Worm (Caenorhabditis elegans) whole organism, late embryonic: Measurements from ENCODE around the gene dnc-4.

Experiments used
- C08G9.2 ChIP-seq: sonication (generic microtip); optimal IDR thresholded peaks from 2 replicates; lab custom pipeline; 2016; ENCODE audit warnings: mild to moderate bottlenecking, missing genetic modification characterization, moderate library complexity, missing compliant biosample characterization
- F13H6.1 ChIP-seq: sonication (generic microtip); optimal IDR thresholded peaks from 2 replicates; lab custom pipeline; 2016; ENCODE audit warnings: missing genetic modification characterization, missing compliant biosample characterization
- ahr-1 ChIP-seq: sonication (generic microtip); optimal IDR thresholded peaks from 2 replicates; lab custom pipeline; 2016; ENCODE audit warnings: missing genetic modification characterization, missing compliant biosample characterization
- ceh-14 ChIP-seq: sonication (generic microtip); optimal IDR thresholded peaks from 2 replicates; lab custom pipeline; 2016; ENCODE audit warnings: missing genotype, missing genetic modification characterization, missing compliant biosample characterization
- ceh-18 ChIP-seq: sonication (generic microtip); optimal IDR thresholded peaks from 2 replicates; lab custom pipeline; 2016; ENCODE audit warnings: missing genetic modification characterization, missing compliant biosample characterization
- ceh-19 ChIP-seq: fragments of 200-800 bp; sonication (Bioruptor generic); optimal IDR thresholded peaks from 2 replicates; lab custom pipeline; 2018; ENCODE audit warnings: mild to moderate bottlenecking, missing genetic modification characterization, missing compliant biosample characterization
- ceh-2 ChIP-seq: sonication (generic microtip); optimal IDR thresholded peaks from 2 replicates; lab custom pipeline; 2016; ENCODE audit warnings: missing genotype, missing genetic modification characterization, missing compliant biosample characterization
- ceh-31 ChIP-seq: sonication (generic microtip); optimal IDR thresholded peaks from 2 replicates; lab custom pipeline; 2016; ENCODE audit warnings: missing genetic modification characterization, missing compliant biosample characterization
- ceh-34 ChIP-seq: sonication (generic microtip); optimal IDR thresholded peaks from 2 replicates; lab custom pipeline; 2016; ENCODE audit warnings: mild to moderate bottlenecking, missing genetic modification characterization, missing compliant biosample characterization
- ceh-45 ChIP-seq: fragments of 200-800 bp; sonication (Bioruptor generic); IDR thresholded peaks from 2 replicates; pipeline ENCODE4 v1.3.6; 2022; ENCODE audit warnings: missing genetic modification reagents, missing genetic modification characterization, missing compliant biosample characterization
- ceh-9 ChIP-seq: sonication (generic microtip); optimal IDR thresholded peaks from 2 replicates; lab custom pipeline; 2016; ENCODE audit warnings: mild to moderate bottlenecking, missing genetic modification characterization, inconsistent platforms, missing compliant biosample characterization
- dmd-4 ChIP-seq: sonication (generic microtip); optimal IDR thresholded peaks from 2 replicates; lab custom pipeline; 2016; ENCODE audit warnings: borderline replicate concordance, missing genetic modification characterization, missing compliant biosample characterization
- elt-2 ChIP-seq: sonication (generic microtip); optimal IDR thresholded peaks from 2 replicates; lab custom pipeline; 2016; ENCODE audit warnings: missing genetic modification reagents, missing genetic modification characterization, missing compliant biosample characterization
- ets-4 ChIP-seq: sonication (generic microtip); optimal IDR thresholded peaks from 2 replicates; lab custom pipeline; 2016; ENCODE audit warnings: missing genetic modification characterization, missing compliant biosample characterization
- fax-1 ChIP-seq: sonication (generic microtip); optimal IDR thresholded peaks from 2 replicates; lab custom pipeline; 2016; ENCODE audit warnings: missing genotype, missing genetic modification characterization, missing compliant biosample characterization
- hlh-13 ChIP-seq: fragments of 200-800 bp; sonication (Bioruptor generic); optimal IDR thresholded peaks from 2 replicates; lab custom pipeline; 2018; ENCODE audit warnings: mild to moderate bottlenecking, missing genetic modification characterization, missing compliant biosample characterization
- hlh-15 ChIP-seq: sonication (generic microtip); optimal IDR thresholded peaks from 2 replicates; lab custom pipeline; 2016; ENCODE audit warnings: missing genetic modification characterization, missing compliant biosample characterization
- hlh-30 ChIP-seq: sonication (generic microtip); optimal IDR thresholded peaks from 2 replicates; lab custom pipeline; 2017; ENCODE audit warnings: antibody characterized with exemption, missing genetic modification characterization, missing compliant biosample characterization; ENCODE audit not compliant: insufficient read depth
- hlh-6 ChIP-seq: sonication (generic microtip); optimal IDR thresholded peaks from 2 replicates; lab custom pipeline; 2016; ENCODE audit warnings: missing genotype, missing genetic modification characterization, missing compliant biosample characterization
- hlh-8 ChIP-seq: sonication (generic microtip); optimal IDR thresholded peaks from 2 replicates; lab custom pipeline; 2016; ENCODE audit warnings: missing genotype, missing genetic modification characterization, missing compliant biosample characterization
- lim-6 ChIP-seq: sonication (generic microtip); optimal IDR thresholded peaks from 2 replicates; lab custom pipeline; 2016; ENCODE audit warnings: missing genetic modification characterization, missing compliant biosample characterization
- madf-2 ChIP-seq: sonication (generic microtip); optimal IDR thresholded peaks from 2 replicates; lab custom pipeline; 2017; ENCODE audit warnings: missing genetic modification characterization, missing compliant biosample characterization
- mec-3 ChIP-seq: sonication (generic microtip); optimal IDR thresholded peaks from 2 replicates; lab custom pipeline; 2016; ENCODE audit warnings: borderline replicate concordance, missing genetic modification characterization, missing compliant biosample characterization
- nfya-1 ChIP-seq: sonication (generic microtip); optimal IDR thresholded peaks from 2 replicates; lab custom pipeline; 2017; ENCODE audit warnings: missing genetic modification characterization, mild to moderate bottlenecking, missing compliant biosample characterization, antibody characterized with exemption, moderate library complexity
- nhr-232 ChIP-seq: sonication (generic microtip); optimal IDR thresholded peaks from 2 replicates; lab custom pipeline; 2016; ENCODE audit warnings: missing genetic modification characterization, missing compliant biosample characterization
- npax-4 ChIP-seq: sonication (generic microtip); optimal IDR thresholded peaks from 2 replicates; lab custom pipeline; 2016; ENCODE audit warnings: missing genetic modification characterization, missing compliant biosample characterization
- pag-3 ChIP-seq: sonication (generic microtip); optimal IDR thresholded peaks from 2 replicates; lab custom pipeline; 2016; ENCODE audit warnings: missing compliant biosample characterization, missing genetic modification characterization, borderline replicate concordance
- pha-2 ChIP-seq: sonication (generic microtip); optimal IDR thresholded peaks from 2 replicates; lab custom pipeline; 2017; ENCODE audit warnings: mild to moderate bottlenecking, missing genetic modification characterization, missing compliant biosample characterization
- pqm-1 ChIP-seq: sonication (generic microtip); optimal IDR thresholded peaks from 2 replicates; lab custom pipeline; 2016; ENCODE audit warnings: missing genetic modification characterization, missing compliant biosample characterization
- ref-2 ChIP-seq: sonication (generic microtip); optimal IDR thresholded peaks from 2 replicates; lab custom pipeline; 2016; ENCODE audit warnings: missing genetic modification characterization, missing compliant biosample characterization
- rnt-1 ChIP-seq: sonication (generic microtip); optimal IDR thresholded peaks from 2 replicates; lab custom pipeline; 2016; ENCODE audit warnings: missing genetic modification characterization, missing compliant biosample characterization
- sdc-2 ChIP-seq: sonication (generic microtip); optimal IDR thresholded peaks from 2 replicates; lab custom pipeline; 2016; ENCODE audit warnings: missing genotype, missing genetic modification characterization, missing compliant biosample characterization
- sox-2 ChIP-seq: fragments of 200-800 bp; sonication (Bioruptor generic); IDR thresholded peaks from 2 replicates; pipeline ENCODE4 v1.3.6; 2022; ENCODE audit warnings: missing genetic modification reagents, missing genetic modification characterization, missing compliant biosample characterization
- syd-9 ChIP-seq: sonication (generic microtip); optimal IDR thresholded peaks from 2 replicates; lab custom pipeline; 2016; ENCODE audit warnings: mild to moderate bottlenecking, missing genetic modification characterization, moderate library complexity, missing compliant biosample characterization
- tbx-2 ChIP-seq: sonication (generic microtip); optimal IDR thresholded peaks from 2 replicates; lab custom pipeline; 2016; ENCODE audit warnings: missing genetic modification characterization, missing compliant biosample characterization
- tbx-7 ChIP-seq: sonication (generic microtip); optimal IDR thresholded peaks from 2 replicates; lab custom pipeline; 2016; ENCODE audit warnings: missing genotype, missing genetic modification characterization, missing compliant biosample characterization
- unc-3 ChIP-seq, 2 experiments: fragments of 200-800 bp in 1 of 2; sonication (Bioruptor generic) in 1 of 2; sonication (generic microtip) in 1 of 2; conservative IDR thresholded peaks in 1 of 2; optimal IDR thresholded peaks in 1 of 2; 2 replicates each; pipeline versions ENCODE4 v1.3.6 to Lab custom; 2016 to 2022; ENCODE audit warnings: missing compliant biosample characterization in 2 of 2, missing genetic modification characterization in 2 of 2, missing genetic modification reagents in 1 of 2
- unc-42 ChIP-seq: sonication (generic microtip); optimal IDR thresholded peaks from 2 replicates; lab custom pipeline; 2016; ENCODE audit warnings: missing genotype, missing genetic modification characterization, missing compliant biosample characterization
- unc-86 ChIP-seq: sonication (generic microtip); optimal IDR thresholded peaks from 2 replicates; lab custom pipeline; 2016; ENCODE audit warnings: missing genetic modification characterization, missing compliant biosample characterization
- zip-5 ChIP-seq: sonication (generic microtip); optimal IDR thresholded peaks from 2 replicates; lab custom pipeline; 2016; ENCODE audit warnings: missing genetic modification characterization, missing compliant biosample characterization
- ztf-16 ChIP-seq: sonication (generic microtip); optimal IDR thresholded peaks from 2 replicates; lab custom pipeline; 2017; ENCODE audit warnings: missing genetic modification characterization, missing compliant biosample characterization

The dnc-4 gene

ce11 chrIV:8023861-8024260 lies 4.3 kb upstream of the dnc-4 start:
- TF ChIP-seq ceh-14 (tag; lab: Kevin White, UChicago) (no peak), sox-2 (no peak), elt-2 (peak; percentile 46), zip-5 (tag; lab: Kevin White, UChicago) (no peak)

DNA sequence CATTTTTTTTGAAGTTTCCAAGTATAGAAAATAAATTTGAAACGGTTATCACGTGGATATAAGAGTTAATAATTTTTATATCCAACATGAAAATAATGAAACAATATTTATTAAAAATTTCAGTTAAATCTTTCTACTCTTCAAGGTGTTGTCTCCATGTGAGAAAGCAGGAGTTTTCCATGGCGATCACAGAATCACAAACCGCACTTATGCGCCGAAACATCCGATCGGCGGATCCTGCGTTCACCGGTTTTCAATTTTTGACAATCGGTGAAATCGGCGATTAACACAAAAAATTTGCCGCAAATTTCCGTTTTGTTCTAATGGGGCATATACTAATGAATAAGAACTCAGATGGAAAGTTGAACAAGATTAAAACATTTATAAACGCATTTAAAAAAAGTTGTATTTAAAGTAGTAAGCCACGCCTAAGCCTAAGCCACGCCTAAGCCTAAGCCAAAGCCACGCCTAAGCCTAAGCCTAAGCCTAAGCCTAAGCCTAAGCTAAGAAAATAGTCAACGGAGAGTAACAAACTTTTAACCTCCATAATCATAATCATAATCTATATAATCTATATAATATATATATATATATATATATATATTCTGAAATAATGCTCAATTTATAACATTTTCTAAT lies 2.5 kb upstream of the dnc-4 start, which contains the start of gene C26B2.2:
C26B2.2 (minus strand) TSS at position 88 of the 639 bp plus-strand sequence.
- TF ChIP-seq hlh-15 (tag; lab: Kevin White, UChicago) = no peak

- TF ChIP-seq ceh-14 (tag; lab: Kevin White, UChicago) = no peak
- TF ChIP-seq ceh-19 (GFP tag; lab: Kevin White, UChicago) = no peak
- no peak for TF ChIP-seq nhr-232 (tag; lab: Kevin White, UChicago)
- TF ChIP-seq pha-2 (tag; lab: Kevin White, UChicago) = no peak
- no peak for TF ChIP-seq nfya-1 (tag; lab: Kevin White, UChicago)
- TF ChIP-seq ceh-9 (tag; lab: Kevin White, UChicago) = no peak
- no peak for TF ChIP-seq hlh-30
- TF ChIP-seq npax-4 (tag; lab: Kevin White, UChicago) = no peak
- TF ChIP-seq, all 69 proteins: peak for 0
Observed at ce11 chrIV:8016694-8017093, 2.9 kb downstream of the dnc-4 start, which contains the start of gene elpc-4. Gene elpc-4, plus strand, starts transcription at chrIV:8016994.

DNA sequence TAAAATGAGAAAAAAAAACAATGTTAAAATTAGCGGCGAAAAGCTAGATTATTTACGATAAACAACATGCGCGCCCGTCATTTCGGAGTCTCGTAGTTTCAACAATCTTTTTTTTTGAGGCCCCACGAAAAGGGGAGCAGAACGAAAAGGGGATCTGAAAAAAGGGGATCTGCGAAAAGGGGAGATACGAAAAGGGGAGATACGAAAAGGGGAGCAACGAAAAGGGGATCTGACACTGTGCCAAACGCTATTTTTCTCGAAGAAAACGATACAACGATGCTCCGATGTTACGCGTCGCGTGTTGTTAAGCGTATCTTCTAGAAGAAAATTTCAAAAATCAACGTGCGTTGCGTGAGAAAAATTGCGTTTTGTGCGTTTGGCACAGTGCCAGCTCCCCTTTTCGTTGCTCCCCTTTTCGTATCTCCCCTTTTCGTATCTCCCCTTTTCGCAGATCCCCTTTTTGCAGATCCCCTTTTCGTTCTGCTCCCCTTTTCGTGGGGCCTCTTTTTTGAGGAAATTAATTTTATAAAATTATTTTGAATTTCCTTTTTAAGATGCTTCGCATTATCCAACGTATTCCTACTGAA lies 3.8 kb downstream of the dnc-4 start, which contains the start of gene C26B2.7:
C26B2.7 (plus strand) TSS at position 549 of the 587 bp plus-strand sequence.
- TF ChIP-seq F13H6.1 (tag; lab: Kevin White, UChicago) = peak; percentile 90
- TF ChIP-seq unc-86 (tag; lab: Kevin White, UChicago) = peak; percentile 30
- peak; percentile 86 for TF ChIP-seq fax-1 (tag; lab: Kevin White, UChicago)
- peak; percentile 56 for TF ChIP-seq elt-2
- peak; percentile 98 for TF ChIP-seq ceh-31
- TF ChIP-seq unc-42 = peak; percentile 81
- peak; percentile 31 for TF ChIP-seq sdc-2
- TF ChIP-seq ceh-45 = peak; percentile 59; the same call in 1 of the 2 replicates
- TF ChIP-seq hlh-6 (tag; lab: Kevin White, UChicago) = peak; percentile 64
- peak; percentile 76 for TF ChIP-seq dmd-4 (tag; lab: Kevin White, UChicago)
- TF ChIP-seq mec-3 (tag; lab: Kevin White, UChicago) = peak; percentile 93
- peak; percentile 88 for TF ChIP-seq hlh-8 (tag; lab: Kevin White, UChicago)
- TF ChIP-seq pag-3 (tag; lab: Kevin White, UChicago) = peak; percentile 82
- peak; percentile 31 for TF ChIP-seq hlh-13 (GFP tag; lab: Kevin White, UChicago)
- peak; percentile 84 for TF ChIP-seq ceh-2 (tag; lab: Kevin White, UChicago)
- peak; percentile 67 for TF ChIP-seq unc-3 (GFP tag; conservative IDR thresholded peaks at IDR 0.05; lab: Robert Waterston, UW)
- peak; percentile 3 for TF ChIP-seq unc-3 (tag; optimal IDR thresholded peaks at IDR 0.05; lab: Kevin White, UChicago)
- peak; percentile 87 for TF ChIP-seq ets-4
- TF ChIP-seq ztf-16 = peak; percentile 20
- peak; percentile 74 for TF ChIP-seq ceh-34 (tag; lab: Kevin White, UChicago)
- TF ChIP-seq madf-2 = peak; percentile 4
- TF ChIP-seq tbx-7 = peak; percentile 80
- TF ChIP-seq ceh-19 (GFP tag; lab: Kevin White, UChicago) = peak; percentile 70
- peak; percentile 85 for TF ChIP-seq rnt-1 (tag; lab: Kevin White, UChicago)
- TF ChIP-seq pqm-1 = peak; percentile 66
- TF ChIP-seq syd-9 (tag; lab: Kevin White, UChicago) = peak; percentile 40
- TF ChIP-seq ceh-14 (tag; lab: Kevin White, UChicago) = peak; percentile 96
- peak; percentile 76 for TF ChIP-seq zip-5 (tag; lab: Kevin White, UChicago)
- peak; percentile 58 for TF ChIP-seq ceh-18
- peak; percentile 90 for TF ChIP-seq lim-6 (tag; lab: Kevin White, UChicago)
- TF ChIP-seq ref-2 (tag; lab: Kevin White, UChicago) = peak; percentile 92
- peak; percentile 6 for TF ChIP-seq pha-2 (tag; lab: Kevin White, UChicago)
- peak; percentile 91 for TF ChIP-seq C08G9.2 (tag; lab: Kevin White, UChicago)
- TF ChIP-seq tbx-2 (tag; lab: Kevin White, UChicago) = peak; percentile 95
- TF ChIP-seq sox-2 = 0 out of 2 replicates have a peak, but pooled peaks have one; percentile 11
- TF ChIP-seq ahr-1 = peak; percentile 43
